Fruit fly (Drosophila melanogaster): Measurements from ENCODE around the gene CG34434.

DNA sequence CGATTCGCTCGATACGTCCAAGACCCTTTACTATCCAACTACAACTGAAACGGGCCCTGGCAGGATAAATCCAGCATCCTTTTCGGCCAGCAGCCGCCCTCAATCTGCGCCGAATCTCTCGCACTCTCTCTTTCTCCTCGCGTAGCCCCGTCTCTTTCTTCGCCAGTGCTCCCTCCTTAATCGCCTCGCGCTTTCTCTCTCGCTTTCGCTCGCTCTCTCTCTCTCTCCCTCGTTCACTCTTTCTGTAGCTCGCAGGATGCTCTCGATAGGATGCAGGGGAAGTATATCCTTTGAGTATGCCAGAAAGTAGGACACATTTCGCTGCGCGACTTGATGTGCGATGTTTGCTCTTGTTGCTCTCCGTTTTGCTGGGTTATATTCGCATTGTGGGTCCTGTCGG lies 21.4 kb upstream of the CG34434 start:
- TF ChIP-seq Rel (GFP tag; optimal IDR thresholded peaks at IDR 0.05) (no peak), Rel (tag; optimal IDR thresholded peaks at IDR 0.05) (no peak), Myc (optimal IDR thresholded peaks at IDR 0.05) (no peak), rgr (GFP tag; optimal IDR thresholded peaks at IDR 0.05) (no peak), pan (optimal IDR thresholded peaks at IDR 0.05) (no peak), Jra (GFP tag; optimal IDR thresholded peaks at IDR 0.05) (no peak), tai (GFP tag; optimal IDR thresholded peaks at IDR 0.05) (no peak), foxo (GFP tag; optimal IDR thresholded peaks at IDR 0.05) (no peak), dmrt93B (GFP tag; optimal IDR thresholded peaks at IDR 0.05) (no peak), CG9705 (GFP tag; optimal IDR thresholded peaks at IDR 0.05) (no peak), Hnf4 (GFP tag; optimal IDR thresholded peaks at IDR 0.05) (no peak), h (GFP tag; optimal IDR thresholded peaks at IDR 0.05) (no peak), lola (GFP tag; optimal IDR thresholded peaks at IDR 0.05) (no peak), woc (GFP tag; optimal IDR thresholded peaks at IDR 0.05) (no peak)
